Worm (Caenorhabditis elegans) whole organism, mixed stage, embryonic: ENCODE measurements around the gene cct-5.

Experiments
- M03D4.4 ChIP-seq: sonication (generic microtip); optimal IDR thresholded peaks from 2 replicates; lab custom pipeline; 2017; ENCODE audit warnings: mild to moderate bottlenecking, missing genetic modification characterization, missing compliant biosample characterization
- bed-3 ChIP-seq: fragments of 200-800 bp; sonication (Bioruptor generic); optimal IDR thresholded peaks from 3 replicates; lab custom pipeline; 2018; ENCODE audit warnings: mild to moderate bottlenecking, missing genetic modification characterization, moderate library complexity, missing compliant biosample characterization
- blmp-1 ChIP-seq: fragments of 150-350 bp; optimal IDR thresholded peaks from 2 replicates; lab custom pipeline; 2014; ENCODE audit warnings: missing biosample characterization, missing genetic modification characterization
- ceh-39 ChIP-seq: fragments of 150-350 bp; optimal IDR thresholded peaks from 2 replicates; lab custom pipeline; 2014; ENCODE audit warnings: missing biosample characterization, missing genetic modification characterization
- ceh-43 ChIP-seq: fragments of 200-800 bp; sonication (Bioruptor generic); optimal IDR thresholded peaks from 2 replicates; lab custom pipeline; 2018; ENCODE audit warnings: mild to moderate bottlenecking, missing genetic modification characterization, moderate library complexity, missing compliant biosample characterization
- ceh-83 ChIP-seq: fragments of 200-800 bp; sonication (Bioruptor generic); optimal IDR thresholded peaks from 2 replicates; lab custom pipeline; 2018; ENCODE audit warnings: mild to moderate bottlenecking, missing genetic modification characterization, missing compliant biosample characterization
- ces-1 ChIP-seq: fragments of 150-350 bp; optimal IDR thresholded peaks from 2 replicates; lab custom pipeline; 2014; ENCODE audit warnings: missing biosample characterization, missing genetic modification reagents, missing genetic modification characterization
- cnd-1 ChIP-seq: fragments of 200-800 bp; sonication (Bioruptor generic); optimal IDR thresholded peaks from 2 replicates; lab custom pipeline; 2018; ENCODE audit warnings: mild to moderate bottlenecking, missing genetic modification characterization, missing compliant biosample characterization
- drap-1 ChIP-seq: fragments of 200-800 bp; sonication (Bioruptor generic); optimal IDR thresholded peaks from 3 replicates; lab custom pipeline; 2018; ENCODE audit warnings: mild to moderate bottlenecking, missing genetic modification characterization, missing compliant biosample characterization
- elt-1 ChIP-seq: sonication (generic microtip); optimal IDR thresholded peaks from 2 replicates; lab custom pipeline; 2017; ENCODE audit warnings: missing genetic modification characterization, mild to moderate bottlenecking, missing compliant biosample characterization, antibody characterized with exemption, moderate library complexity, borderline replicate concordance; ENCODE audit not compliant: insufficient read depth
- elt-3 ChIP-seq: fragments of 150-350 bp; optimal IDR thresholded peaks from 2 replicates; lab custom pipeline; 2014; ENCODE audit warnings: missing biosample characterization, missing genetic modification characterization
- flh-1 ChIP-seq: fragments of 200-800 bp; sonication (Bioruptor generic); optimal IDR thresholded peaks from 2 replicates; lab custom pipeline; 2018; ENCODE audit warnings: mild to moderate bottlenecking, missing genetic modification characterization, moderate library complexity, missing compliant biosample characterization
- ham-2 ChIP-seq: fragments of 200-800 bp; sonication (Bioruptor generic); optimal IDR thresholded peaks from 2 replicates; lab custom pipeline; 2018; ENCODE audit warnings: mild to moderate bottlenecking, missing genetic modification characterization, missing compliant biosample characterization
- hlh-1 ChIP-seq: fragments of 150-350 bp; optimal IDR thresholded peaks from 2 replicates; lab custom pipeline; 2014; ENCODE audit warnings: missing biosample characterization, missing genetic modification reagents, missing genetic modification characterization
- lin-13 ChIP-seq: fragments of 150-350 bp; optimal IDR thresholded peaks from 2 replicates; lab custom pipeline; 2014; ENCODE audit warnings: missing biosample characterization, missing genetic modification characterization
- lin-32 ChIP-seq: fragments of 200-800 bp; sonication (Bioruptor generic); optimal IDR thresholded peaks from 2 replicates; lab custom pipeline; 2018; ENCODE audit warnings: mild to moderate bottlenecking, missing genetic modification characterization, missing compliant biosample characterization
- lsy-2 ChIP-seq: fragments of 150-350 bp; optimal IDR thresholded peaks from 2 replicates; lab custom pipeline; 2014; ENCODE audit warnings: missing biosample characterization, missing genetic modification characterization
- mab-5 ChIP-seq: fragments of 150-350 bp; optimal IDR thresholded peaks from 2 replicates; lab custom pipeline; 2014; ENCODE audit warnings: missing biosample characterization, missing genetic modification characterization
- mep-1 ChIP-seq: fragments of 150-350 bp; optimal IDR thresholded peaks from 2 replicates; lab custom pipeline; 2017; ENCODE audit warnings: missing biosample characterization, missing genetic modification reagents, missing genetic modification characterization, inconsistent platforms
- mls-2 ChIP-seq: sonication (generic microtip); optimal IDR thresholded peaks from 2 replicates; lab custom pipeline; 2016; ENCODE audit warnings: mild to moderate bottlenecking, missing genetic modification characterization, moderate library complexity, missing compliant biosample characterization
- nhr-12 ChIP-seq: fragments of 150-350 bp; optimal IDR thresholded peaks from 2 replicates; lab custom pipeline; 2014; ENCODE audit warnings: missing biosample characterization, missing genetic modification characterization
- nhr-2 ChIP-seq: fragments of 150-350 bp; optimal IDR thresholded peaks from 2 replicates; lab custom pipeline; 2014; ENCODE audit warnings: missing biosample characterization, missing genetic modification characterization
- nhr-237 ChIP-seq: fragments of 150-350 bp; optimal IDR thresholded peaks from 2 replicates; lab custom pipeline; 2014; ENCODE audit warnings: missing biosample characterization, missing genetic modification characterization
- nhr-28 ChIP-seq: fragments of 150-350 bp; optimal IDR thresholded peaks from 2 replicates; lab custom pipeline; 2014; ENCODE audit warnings: missing biosample characterization, missing genetic modification characterization
- nhr-76 ChIP-seq: sonication (generic microtip); optimal IDR thresholded peaks from 2 replicates; lab custom pipeline; 2017; ENCODE audit warnings: missing biosample characterization, missing genetic modification characterization
- pha-4 ChIP-seq: fragments of 150-350 bp; optimal IDR thresholded peaks from 2 replicates; lab custom pipeline; 2018; ENCODE audit warnings: missing biosample characterization, missing genetic modification reagents, missing genetic modification characterization
- sem-2 ChIP-seq: fragments of 200-800 bp; sonication (Bioruptor generic); optimal IDR thresholded peaks from 2 replicates; lab custom pipeline; 2018; ENCODE audit warnings: mild to moderate bottlenecking, missing genetic modification characterization, missing compliant biosample characterization
- snpc-4 ChIP-seq: fragments of 150-350 bp; optimal IDR thresholded peaks from 2 replicates; lab custom pipeline; 2014; ENCODE audit warnings: missing biosample characterization, missing genetic modification characterization
- sptf-1 ChIP-seq: sonication (generic microtip); optimal IDR thresholded peaks from 2 replicates; lab custom pipeline; 2017; ENCODE audit warnings: mild to moderate bottlenecking, missing genetic modification characterization, moderate library complexity, missing compliant biosample characterization
- tbx-8 ChIP-seq: fragments of 200-800 bp; sonication (Bioruptor generic); optimal IDR thresholded peaks from 2 replicates; lab custom pipeline; 2018; ENCODE audit warnings: mild to moderate bottlenecking, missing genetic modification characterization, moderate library complexity, missing compliant biosample characterization
- unc-120 ChIP-seq: sonication (generic microtip); optimal IDR thresholded peaks from 2 replicates; lab custom pipeline; 2017; ENCODE audit warnings: missing genetic modification characterization, missing compliant biosample characterization; ENCODE audit not compliant: poor library complexity, severe bottlenecking
- unc-39 ChIP-seq: fragments of 150-350 bp; optimal IDR thresholded peaks from 2 replicates; lab custom pipeline; 2014; ENCODE audit warnings: missing biosample characterization, missing genetic modification characterization
- unc-62 ChIP-seq: fragments of 150-350 bp; optimal IDR thresholded peaks from 2 replicates; lab custom pipeline; 2014; ENCODE audit warnings: missing biosample characterization, missing genetic modification reagents, missing genetic modification characterization
- zip-8 ChIP-seq: fragments of 150-350 bp; optimal IDR thresholded peaks from 2 replicates; lab custom pipeline; 2014; ENCODE audit warnings: missing biosample characterization, missing genetic modification characterization
- ztf-11 ChIP-seq: fragments of 150-350 bp; optimal IDR thresholded peaks from 2 replicates; lab custom pipeline; 2014; ENCODE audit warnings: missing biosample characterization, missing genetic modification characterization

The cct-5 gene

ce11 chrIII:4470793-4471192, 37.1 kb downstream of the cct-5 start:
- TF ChIP-seq sptf-1 (peak; percentile 96), unc-39 (tag; lab: Kevin White, UChicago) (peak; percentile 40), lsy-2 (tag; lab: Kevin White, UChicago) (peak; percentile 45), mep-1 (tag; lab: Kevin White, UChicago) (peak; percentile 73), mls-2 (tag; lab: Kevin White, UChicago) (peak; percentile 96), nhr-2 (tag; lab: Kevin White, UChicago) (peak; percentile 20), unc-62 (GFP tag; lab: Kevin White, UChicago) (peak; percentile 10), nhr-28 (no peak), lin-13 (peak; percentile 30), ces-1 (GFP tag; lab: Kevin White, UChicago) (peak; percentile 17), ceh-43 (GFP tag; lab: Kevin White, UChicago) (peak; percentile 85), drap-1 (GFP tag; lab: Kevin White, UChicago) (peak; percentile 90), ceh-39 (tag; lab: Kevin White, UChicago) (peak; percentile 52), unc-120 (tag; lab: Kevin White, UChicago) (peak; percentile 85), blmp-1 (tag; lab: Kevin White, UChicago) (no peak), ceh-83 (GFP tag; lab: Kevin White, UChicago) (peak; percentile 97), tbx-8 (peak; percentile 82), nhr-237 (tag; lab: Kevin White, UChicago) (no peak), ztf-11 (peak; percentile 16), ham-2 (GFP tag; lab: Kevin White, UChicago) (peak; percentile 78), mab-5 (tag; lab: Kevin White, UChicago) (no peak), nhr-12 (tag; lab: Kevin White, UChicago) (peak; percentile 54), M03D4.4 (peak; percentile 94), nhr-76 (tag; lab: Kevin White, UChicago) (no peak), zip-8 (tag; lab: Kevin White, UChicago) (no peak), bed-3 (GFP tag; lab: Kevin White, UChicago) (peak; percentile 81), elt-1 (no peak), flh-1 (peak; percentile 76), snpc-4 (tag; lab: Kevin White, UChicago) (no peak), hlh-1 (tag; lab: Kevin White, UChicago) (peak; percentile 20), elt-3 (tag; lab: Kevin White, UChicago) (no peak), sem-2 (peak; percentile 90), cnd-1 (tag; lab: Kevin White, UChicago) (peak; percentile 95), lin-32 (GFP tag; lab: Kevin White, UChicago) (peak; percentile 83), pha-4 (peak; percentile 37)

ce11 chrIII:4468812-4469211, 39.1 kb downstream of the cct-5 start, which contains the start of gene mstr-2:
Gene mstr-2 (plus strand): TSS chrIII:4469112.
- TF ChIP-seq nhr-12 (tag; lab: Kevin White, UChicago): no peak
- peak; percentile 25 for TF ChIP-seq nhr-2 (tag; lab: Kevin White, UChicago)

ce11 chrIII:4468390-4468789, 39.5 kb downstream of the cct-5 start:
- TF ChIP-seq unc-39 (tag; lab: Kevin White, UChicago) (no peak), sptf-1 (no peak), lin-13 (no peak), bed-3 (GFP tag; lab: Kevin White, UChicago) (no peak), nhr-2 (tag; lab: Kevin White, UChicago) (no peak), ham-2 (GFP tag; lab: Kevin White, UChicago) (no peak), elt-1 (no peak)

ce11 chrIII:4467277-4467676, 40.6 kb downstream of the cct-5 start, which contains the start of gene ndg-4:
Gene ndg-4 (minus strand): TSS chrIII:4467377.
- no peak for TF ChIP-seq drap-1 (GFP tag; lab: Kevin White, UChicago)
- TF ChIP-seq ham-2 (GFP tag; lab: Kevin White, UChicago): no peak
- TF ChIP-seq, all 35 proteins: peak for 0
